Worm (Caenorhabditis elegans): ENCODE results near the gene ZK896.5.

DNA sequence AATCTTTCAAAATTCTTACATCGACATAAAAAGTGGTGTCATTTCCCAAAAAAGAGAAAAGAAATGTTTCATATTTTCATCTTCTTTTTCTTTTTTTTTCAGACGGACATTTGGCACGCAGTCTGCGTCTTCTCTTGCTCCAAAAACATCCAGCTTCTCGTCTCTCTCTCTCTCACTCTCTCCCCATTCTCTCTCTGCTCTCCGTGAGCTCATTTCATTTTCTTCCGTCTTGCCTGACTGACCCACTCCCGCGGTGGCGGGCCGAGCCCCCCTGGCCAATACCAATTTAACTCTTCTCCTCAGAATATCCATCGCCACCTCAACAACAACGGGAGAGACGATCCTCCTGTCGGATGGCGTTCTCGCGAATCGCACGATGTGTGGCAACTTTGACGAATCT lies 33.8 kb downstream of the ZK896.5 start, which contains the start of gene txt-19:
- TF ChIP-seq gmeb-1 (tag; optimal IDR thresholded peaks at IDR 0.05) (no peak), fos-1 (tag; optimal IDR thresholded peaks at IDR 0.05) (no peak), sma-3 (GFP tag; optimal IDR thresholded peaks at IDR 0.05) (no peak)

All from whole organism, L2 larva.